Worm (Caenorhabditis elegans): ENCODE results near the gene T08B6.1.

DNA sequence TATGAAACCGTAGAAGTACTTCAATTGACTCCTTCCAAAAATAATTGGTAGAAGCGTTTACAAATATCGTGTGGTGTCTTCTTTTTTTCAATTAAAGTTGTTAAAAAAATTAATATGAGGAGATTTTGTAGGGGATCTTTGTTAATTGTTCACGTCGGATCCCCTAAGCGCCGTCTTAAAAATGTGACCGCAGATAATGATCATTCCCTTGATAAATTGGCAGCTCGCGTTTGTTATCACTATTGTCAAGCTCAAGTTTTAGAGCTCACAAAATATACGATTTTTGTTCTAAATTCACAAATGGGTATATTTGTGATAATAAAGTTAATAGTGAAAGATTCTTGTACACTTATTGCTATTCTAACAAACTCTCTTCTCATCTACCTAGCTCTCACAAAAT lies 21.9 kb upstream of the T08B6.1 start, which contains the start of gene str-159:
- TF ChIP-seq ref-1 (GFP tag; conservative IDR thresholded peaks at IDR 0.05) (no peak), tab-1 (GFP tag; IDR thresholded peaks at IDR 0.05) (no peak), flt-1 (GFP tag; IDR thresholded peaks at IDR 0.05) (no peak), ztf-29 (GFP tag; IDR thresholded peaks at IDR 0.05) (no peak)

Measured in whole organism, midembryonic.